Worm (Caenorhabditis elegans) whole organism, young adult: Measurements from ENCODE around the gene atp-5.
A peak's percentile ranks its signal among the peaks of the same experiment; 100 is the strongest.

Source experiments
- C06A6.2 ChIP-seq: fragments of 200-800 bp; sonication (Bioruptor generic); conservative IDR thresholded peaks from 2 replicates; pipeline ENCODE4 v1.3.6; 2022; ENCODE audit warnings: missing genetic modification characterization, missing compliant biosample characterization
- C17E4.6 ChIP-seq: fragments of 200-800 bp; sonication (Bioruptor generic); IDR thresholded peaks from 2 replicates; pipeline ENCODE4 v1.3.6; 2022; ENCODE audit warnings: missing genetic modification reagents, missing genetic modification characterization, missing compliant biosample characterization
- D2030.7 ChIP-seq: fragments of 200-800 bp; sonication (Bioruptor generic); IDR thresholded peaks from 2 replicates; pipeline ENCODE4 v1.3.6; 2022; ENCODE audit warnings: missing genetic modification reagents, missing genetic modification characterization, missing compliant biosample characterization
- F10E7.11 ChIP-seq: sonication (generic microtip); optimal IDR thresholded peaks from 2 replicates; lab custom pipeline; 2017; ENCODE audit warnings: mild to moderate bottlenecking, missing genetic modification characterization, moderate library complexity, missing compliant biosample characterization
- F57C9.4 ChIP-seq: sonication (generic microtip); optimal IDR thresholded peaks from 2 replicates; lab custom pipeline; 2017; ENCODE audit warnings: mild to moderate bottlenecking, missing genetic modification characterization, missing compliant biosample characterization
- T07F8.4 ChIP-seq: sonication (generic microtip); optimal IDR thresholded peaks from 2 replicates; lab custom pipeline; 2016; ENCODE audit warnings: mild to moderate bottlenecking, missing genetic modification characterization, moderate library complexity, missing compliant biosample characterization
- Y56A3A.18 ChIP-seq: fragments of 200-800 bp; sonication (Bioruptor generic); IDR thresholded peaks from 2 replicates; pipeline ENCODE4 v1.3.6; 2022; ENCODE audit warnings: missing genetic modification reagents, missing genetic modification characterization, missing compliant biosample characterization
- Y79H2A.3 ChIP-seq: fragments of 200-800 bp; sonication (Bioruptor generic); conservative IDR thresholded peaks from 2 replicates; pipeline ENCODE4 v1.3.6; 2022; ENCODE audit warnings: missing genetic modification reagents, missing genetic modification characterization, missing compliant biosample characterization
- Y95B8A.8 ChIP-seq: fragments of 200-800 bp; sonication (Bioruptor generic); IDR thresholded peaks from 2 replicates; pipeline ENCODE4 v1.3.6; 2022; ENCODE audit warnings: missing genetic modification reagents, missing genetic modification characterization, missing compliant biosample characterization
- akir-1 ChIP-seq: fragments of 200-800 bp; sonication (Bioruptor generic); optimal IDR thresholded peaks from 2 replicates; lab custom pipeline; 2018; ENCODE audit warnings: mild to moderate bottlenecking, missing genetic modification characterization, moderate library complexity, missing compliant biosample characterization
- attf-5 ChIP-seq: fragments of 200-800 bp; sonication (Bioruptor generic); optimal IDR thresholded peaks from 2 replicates; lab custom pipeline; 2018; ENCODE audit warnings: mild to moderate bottlenecking, missing genetic modification characterization, missing compliant biosample characterization
- attf-6 ChIP-seq: fragments of 200-800 bp; sonication (Bioruptor generic); IDR thresholded peaks from 2 replicates; pipeline ENCODE4 v1.3.6; 2022; ENCODE audit warnings: missing genetic modification reagents, missing genetic modification characterization, missing compliant biosample characterization
- ceh-100 ChIP-seq: fragments of 200-800 bp; sonication (Bioruptor generic); IDR thresholded peaks from 2 replicates; pipeline ENCODE4 v1.3.6; 2022; ENCODE audit warnings: missing genetic modification reagents, missing genetic modification characterization, missing compliant biosample characterization
- ceh-58 ChIP-seq: fragments of 200-800 bp; sonication (Bioruptor generic); IDR thresholded peaks from 2 replicates; pipeline ENCODE4 v1.3.6; 2022; ENCODE audit warnings: missing genetic modification characterization, missing compliant biosample characterization
- ceh-91 ChIP-seq: fragments of 200-800 bp; sonication (Bioruptor generic); IDR thresholded peaks from 2 replicates; pipeline ENCODE4 v1.3.6; 2022; ENCODE audit warnings: missing genetic modification reagents, missing genetic modification characterization, missing compliant biosample characterization
- dox-1 ChIP-seq: fragments of 200-800 bp; sonication (Bioruptor generic); IDR thresholded peaks from 2 replicates; pipeline ENCODE4 v1.3.6; 2022; ENCODE audit warnings: missing genetic modification reagents, missing genetic modification characterization, missing compliant biosample characterization
- dpff-1 ChIP-seq: sonication (generic microtip); optimal IDR thresholded peaks from 2 replicates; lab custom pipeline; 2017; ENCODE audit warnings: mild to moderate bottlenecking, missing genetic modification characterization, missing compliant biosample characterization
- efl-1 ChIP-seq: fragments of 150-350 bp; optimal IDR thresholded peaks from 2 replicates; lab custom pipeline; 2014; ENCODE audit warnings: missing biosample characterization, missing genetic modification reagents, missing genetic modification characterization
- egl-18 ChIP-seq: fragments of 200-800 bp; sonication (Bioruptor generic); IDR thresholded peaks from 2 replicates; pipeline ENCODE4 v1.3.6; 2022; ENCODE audit warnings: missing genetic modification reagents, missing genetic modification characterization, missing compliant biosample characterization
- egl-44 ChIP-seq: fragments of 200-800 bp; sonication (Bioruptor generic); IDR thresholded peaks from 2 replicates; pipeline ENCODE4 v1.3.6; 2022; ENCODE audit warnings: missing genetic modification reagents, missing genetic modification characterization, missing compliant biosample characterization
- ekl-4 ChIP-seq: fragments of 200-800 bp; sonication (Bioruptor generic); IDR thresholded peaks from 2 replicates; pipeline ENCODE4 v1.3.6; 2022; ENCODE audit warnings: missing genetic modification reagents, missing genetic modification characterization, missing compliant biosample characterization
- hmg-1.2 ChIP-seq: fragments of 200-800 bp; sonication (Bioruptor generic); IDR thresholded peaks from 2 replicates; pipeline ENCODE4 v1.3.6; 2022; ENCODE audit warnings: missing genetic modification reagents, missing genetic modification characterization, missing compliant biosample characterization
- lag-1 ChIP-seq: fragments of 200-800 bp; sonication (Bioruptor generic); IDR thresholded peaks from 2 replicates; pipeline ENCODE4 v1.3.6; 2022; ENCODE audit warnings: missing genetic modification reagents, missing genetic modification characterization, missing compliant biosample characterization
- lin-35 ChIP-seq, 3 experiments: fragments of 150-350 bp in 2 of 3; sonication (generic microtip) in 1 of 3; optimal IDR thresholded peaks; 2 replicates each; lab custom pipeline; 2014 to 2018; ENCODE audit warnings: missing biosample characterization in 3 of 3, missing genetic modification characterization in 3 of 3, missing genetic modification reagents in 3 of 3
- lin-40 ChIP-seq: sonication (generic microtip); optimal IDR thresholded peaks from 2 replicates; lab custom pipeline; 2016; ENCODE audit warnings: missing genetic modification characterization, mild to moderate bottlenecking, missing compliant biosample characterization, missing genotype, missing genetic modification reagents
- lin-54 ChIP-seq: fragments of 200-800 bp; sonication (Bioruptor generic); optimal IDR thresholded peaks from 2 replicates; lab custom pipeline; 2018; ENCODE audit warnings: mild to moderate bottlenecking, missing genetic modification characterization, missing compliant biosample characterization
- lir-1 ChIP-seq: fragments of 200-800 bp; sonication (Bioruptor generic); conservative IDR thresholded peaks from 2 replicates; pipeline ENCODE4 v1.3.6; 2022; ENCODE audit warnings: missing genetic modification reagents, missing genetic modification characterization, missing compliant biosample characterization
- madf-10 ChIP-seq: sonication (generic microtip); optimal IDR thresholded peaks from 2 replicates; lab custom pipeline; 2016; ENCODE audit warnings: mild to moderate bottlenecking, missing genetic modification characterization, missing compliant biosample characterization
- mel-28 ChIP-seq: sonication (generic microtip); optimal IDR thresholded peaks from 2 replicates; lab custom pipeline; 2016; ENCODE audit warnings: borderline replicate concordance, mild to moderate bottlenecking, missing genetic modification characterization, missing compliant biosample characterization
- mes-4 ChIP-seq: sonication (generic microtip); optimal IDR thresholded peaks from 2 replicates; lab custom pipeline; 2016; ENCODE audit warnings: missing genotype, missing genetic modification characterization, missing compliant biosample characterization
- nhr-120 ChIP-seq: fragments of 200-800 bp; sonication (Bioruptor generic); IDR thresholded peaks from 2 replicates; pipeline ENCODE4 v1.3.6; 2022; ENCODE audit warnings: missing genetic modification characterization, missing compliant biosample characterization
- nhr-90 ChIP-seq: sonication (generic microtip); optimal IDR thresholded peaks from 2 replicates; lab custom pipeline; 2016; ENCODE audit warnings: missing genotype, mild to moderate bottlenecking, missing genetic modification characterization, missing compliant biosample characterization
- pbrm-1 ChIP-seq: fragments of 200-800 bp; sonication (Bioruptor generic); IDR thresholded peaks from 2 replicates; pipeline ENCODE4 v1.3.6; 2022; ENCODE audit warnings: missing genetic modification reagents, missing genetic modification characterization, missing compliant biosample characterization
- rpc-1 ChIP-seq, 2 experiments: fragments of 150-350 bp in 1 of 2; sonication (generic microtip) in 1 of 2; optimal IDR thresholded peaks; 2 replicates each; lab custom pipeline; 2014 to 2018; ENCODE audit warnings: missing biosample characterization in 1 of 2, missing genetic modification characterization in 1 of 2, missing genetic modification reagents in 1 of 2, missing genotype in 1 of 2
- snpc-1.3 ChIP-seq: sonication (generic microtip); optimal IDR thresholded peaks from 2 replicates; lab custom pipeline; 2017; ENCODE audit warnings: missing genetic modification characterization, mild to moderate bottlenecking, missing compliant biosample characterization, antibody characterized with exemption, moderate library complexity, missing genotype, missing genetic modification reagents; ENCODE audit not compliant: insufficient read depth
- snpc-4 ChIP-seq, 5 experiments: fragments of 150-350 bp in 1 of 5; sonication (generic microtip) in 4 of 5; optimal IDR thresholded peaks; 2 replicates each; lab custom pipeline; 2014 to 2018; ENCODE audit warnings: missing genetic modification characterization in 5 of 5, missing biosample characterization in 3 of 5, antibody characterized with exemption in 2 of 5, mild to moderate bottlenecking in 2 of 5, missing compliant biosample characterization in 2 of 5, missing genotype in 2 of 5, moderate library complexity in 2 of 5, missing genetic modification reagents in 1 of 5
- somi-1 ChIP-seq: fragments of 200-800 bp; sonication (Bioruptor generic); optimal IDR thresholded peaks from 2 replicates; lab custom pipeline; 2018; ENCODE audit warnings: mild to moderate bottlenecking, missing genetic modification characterization, missing compliant biosample characterization
- tbx-9 ChIP-seq: sonication (generic microtip); optimal IDR thresholded peaks from 2 replicates; lab custom pipeline; 2016; ENCODE audit warnings: borderline replicate concordance, missing genetic modification characterization, inconsistent platforms, missing compliant biosample characterization
- tlf-1 ChIP-seq: fragments of 200-800 bp; sonication (Bioruptor generic); optimal IDR thresholded peaks from 2 replicates; lab custom pipeline; 2018; ENCODE audit warnings: mild to moderate bottlenecking, missing genetic modification characterization, missing compliant biosample characterization
- unc-62 ChIP-seq: fragments of 150-350 bp; optimal IDR thresholded peaks from 2 replicates; lab custom pipeline; 2014; ENCODE audit warnings: missing biosample characterization, missing genetic modification reagents, missing genetic modification characterization
- xnd-1 ChIP-seq: sonication (generic microtip); optimal IDR thresholded peaks from 2 replicates; lab custom pipeline; 2016; ENCODE audit warnings: missing genotype, missing genetic modification reagents, missing genetic modification characterization, missing compliant biosample characterization
- zfh-2 ChIP-seq: fragments of 200-800 bp; sonication (Bioruptor generic); conservative IDR thresholded peaks from 2 replicates; pipeline ENCODE4 v1.3.6; 2022; ENCODE audit warnings: missing genetic modification reagents, missing genetic modification characterization, missing compliant biosample characterization
- ztf-22 ChIP-seq: fragments of 200-800 bp; sonication (Bioruptor generic); optimal IDR thresholded peaks from 2 replicates; lab custom pipeline; 2018; ENCODE audit warnings: mild to moderate bottlenecking, missing genetic modification characterization, moderate library complexity, missing compliant biosample characterization
- ztf-25 ChIP-seq: fragments of 200-800 bp; sonication (Bioruptor generic); IDR thresholded peaks from 2 replicates; pipeline ENCODE4 v1.3.6; 2022; ENCODE audit warnings: missing genetic modification reagents, missing genetic modification characterization, missing compliant biosample characterization
- ztf-26 ChIP-seq: sonication (generic microtip); optimal IDR thresholded peaks from 2 replicates; lab custom pipeline; 2017; ENCODE audit warnings: missing genetic modification characterization, missing compliant biosample characterization
- ztf-6 ChIP-seq: fragments of 200-800 bp; sonication (Bioruptor generic); IDR thresholded peaks from 2 replicates; pipeline ENCODE4 v1.3.6; 2022; ENCODE audit warnings: missing genetic modification reagents, missing genetic modification characterization, missing compliant biosample characterization

atp-5 gene

ce11 chrV:11078104-11078724, 45.5 kb downstream of the atp-5 start, which contains the start of gene act-2 (continued):
- TF ChIP-seq D2030.7 (peak; percentile 91), T07F8.4 (no peak), unc-62 (GFP tag; lab: Kevin White, UChicago) (no peak), zfh-2 (GFP tag; lab: Robert Waterston, UW) (no peak), madf-10 (tag; lab: Kevin White, UChicago) (no peak), lir-1 (peak; percentile 59; the same call in 1 of the 2 replicates), lin-54 (peak; percentile 93), ekl-4 (GFP tag; lab: Robert Waterston, UW) (peak; percentile 73), mel-28 (no peak), efl-1 (peak; percentile 96), F10E7.11 (no peak), dpff-1 (tag; lab: Kevin White, UChicago) (no peak), ceh-100 (GFP tag; lab: Robert Waterston, UW) (peak; percentile 64), ceh-58 (GFP tag; lab: Robert Waterston, UW) (no peak), nhr-120 (GFP tag; lab: Robert Waterston, UW) (no peak), egl-44 (GFP tag; lab: Robert Waterston, UW) (no peak), lin-35 (GFP tag; optimal IDR thresholded peaks at IDR 0.05; lab: Kevin White, UChicago) (peak; percentile 54 to 72 (median 65)), lag-1 (GFP tag; lab: Robert Waterston, UW) (no peak), ceh-91 (GFP tag; lab: Robert Waterston, UW) (peak; percentile 86), akir-1 (GFP tag; lab: Kevin White, UChicago) (no peak), hmg-1.2 (GFP tag; lab: Robert Waterston, UW) (peak; percentile 40; the same call in 1 of the 2 replicates), ztf-26 (peak; percentile 55), C06A6.2 (no peak), Y79H2A.3 (GFP tag; lab: Robert Waterston, UW) (0 out of 2 replicates have a peak, but pooled peaks have one; percentile 39), C17E4.6 (GFP tag; lab: Robert Waterston, UW) (peak; percentile 76), ztf-6 (GFP tag; lab: Robert Waterston, UW) (no peak), xnd-1 (tag; lab: Kevin White, UChicago) (peak; percentile 66), lin-40 (tag; lab: Kevin White, UChicago) (peak; percentile 38), tlf-1 (peak; percentile 55), snpc-4 (GFP tag; optimal IDR thresholded peaks at IDR 0.05; lab: Kevin White, UChicago) (no peak), snpc-4 (tag; optimal IDR thresholded peaks at IDR 0.05; lab: Kevin White, UChicago) (peak in 3 of 4 experiments; percentile 17 to 56 (median 55)), egl-18 (GFP tag; lab: Robert Waterston, UW) (no peak), tbx-9 (tag; lab: Kevin White, UChicago) (no peak), ztf-22 (GFP tag; lab: Kevin White, UChicago) (no peak), attf-5 (GFP tag; lab: Kevin White, UChicago) (peak; percentile 62), somi-1 (GFP tag; lab: Kevin White, UChicago) (no peak), pbrm-1 (GFP tag; lab: Robert Waterston, UW) (peak; percentile 85)
- TF ChIP-seq, all 124 proteins: peak for 50

- peak; percentile 65 for TF ChIP-seq dox-1 (GFP tag; lab: Robert Waterston, UW)
- TF ChIP-seq Y56A3A.18 (GFP tag; lab: Robert Waterston, UW) = peak; percentile 88
- TF ChIP-seq ztf-25 (GFP tag; lab: Robert Waterston, UW) = no peak
- peak; percentile 11; the same call in 1 of the 2 replicates for TF ChIP-seq ceh-91 (GFP tag; lab: Robert Waterston, UW)
- TF ChIP-seq egl-44 (GFP tag; lab: Robert Waterston, UW) = 0 out of 2 replicates have a peak, but pooled peaks have one; percentile 28
- no peak for TF ChIP-seq ztf-6 (GFP tag; lab: Robert Waterston, UW)
- TF ChIP-seq Y95B8A.8 (GFP tag; lab: Robert Waterston, UW) = peak; percentile 64
- no peak for TF ChIP-seq F57C9.4 (tag; lab: Kevin White, UChicago)
- TF ChIP-seq nhr-90 (tag; lab: Kevin White, UChicago) = peak; percentile 15
- TF ChIP-seq snpc-1.3 (tag; lab: Kevin White, UChicago) = peak; percentile 38
- peak; percentile 87 for TF ChIP-seq attf-6 (GFP tag; lab: Robert Waterston, UW)
- peak; percentile 81 for TF ChIP-seq T07F8.4
- no peak for TF ChIP-seq mes-4 (tag; lab: Kevin White, UChicago)
- peak; percentile 78 for TF ChIP-seq tlf-1
- no peak for TF ChIP-seq rpc-1 (optimal IDR thresholded peaks at IDR 0.05; lab: Kevin White, UChicago)
- no peak for TF ChIP-seq rpc-1 (tag; optimal IDR thresholded peaks at IDR 0.05; lab: Kevin White, UChicago)
- no peak for TF ChIP-seq C06A6.2
- no peak for TF ChIP-seq zfh-2 (GFP tag; lab: Robert Waterston, UW)
Observed at ce11 chrV:11076403-11076802, 47.3 kb downstream of the atp-5 start.
